Worm (Caenorhabditis elegans): Measurements from ENCODE around the gene frg-1.

frg-1 gene

DNA sequence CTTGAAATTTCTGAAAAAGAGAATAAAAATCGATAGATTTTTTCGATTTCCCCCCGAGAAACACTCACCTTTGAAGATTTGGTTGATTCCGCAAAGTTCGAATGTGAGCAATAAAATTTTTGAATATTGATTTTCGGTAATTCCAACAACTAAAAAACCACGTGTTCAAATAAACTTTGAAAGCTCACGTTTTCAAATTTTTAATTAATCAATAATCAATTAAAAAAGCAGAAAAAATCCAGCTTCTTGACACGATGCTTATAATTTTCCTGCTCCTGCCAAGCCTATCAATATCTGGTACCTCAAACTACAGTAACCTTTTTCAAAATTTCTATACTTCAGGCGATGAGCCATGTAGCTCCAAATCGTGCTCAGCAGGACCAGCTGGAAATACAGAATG is 8.5 kb downstream of the frg-1 start, which contains the start of gene ZK1010.5:
ZK1010.5 (minus strand) TSS at position 101 of the 400 bp plus-strand sequence.
- no peak for TF ChIP-seq ama-1 (optimal IDR thresholded peaks at IDR 0.05)
- no peak for TF ChIP-seq fos-1 (tag; optimal IDR thresholded peaks at IDR 0.05)

DNA sequence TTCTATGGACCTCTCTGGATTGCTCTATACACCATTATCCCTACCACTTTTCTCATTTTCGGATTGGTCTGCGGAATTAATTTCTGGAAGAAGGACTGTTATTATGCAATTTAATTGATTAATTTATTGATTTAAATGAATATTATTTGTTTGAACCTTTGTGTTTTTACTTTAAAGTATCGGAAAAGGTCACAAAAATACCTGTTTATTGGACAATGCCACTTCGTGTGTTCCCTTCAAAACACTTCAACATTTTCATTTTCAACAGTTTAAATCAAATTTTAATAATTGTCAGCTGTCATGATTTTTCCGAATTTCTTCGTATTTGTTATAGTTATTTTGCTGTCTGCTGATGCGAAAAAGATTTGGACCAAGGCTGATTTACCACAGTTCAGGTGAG is 12.0 kb downstream of the frg-1 start, which contains the start of gene ZK1010.12:
ZK1010.12 (plus strand) TSS at position 301 of the 400 bp plus-strand sequence.
- TF ChIP-seq sem-4 (tag; optimal IDR thresholded peaks at IDR 0.05) (no peak), ztf-4 (tag; optimal IDR thresholded peaks at IDR 0.05) (no peak), zag-1 (tag; optimal IDR thresholded peaks at IDR 0.05) (no peak), C34F6.9 (tag; optimal IDR thresholded peaks at IDR 0.05) (no peak), snpc-4 (tag; optimal IDR thresholded peaks at IDR 0.05) (no peak), crh-2 (tag; optimal IDR thresholded peaks at IDR 0.05) (no peak), ceh-16 (tag; optimal IDR thresholded peaks at IDR 0.05) (no peak), peb-1 (tag; optimal IDR thresholded peaks at IDR 0.05) (no peak), nhr-129 (tag; optimal IDR thresholded peaks at IDR 0.05) (no peak), lin-13 (GFP tag; optimal IDR thresholded peaks at IDR 0.05) (no peak), lin-11 (tag; optimal IDR thresholded peaks at IDR 0.05) (no peak)

DNA sequence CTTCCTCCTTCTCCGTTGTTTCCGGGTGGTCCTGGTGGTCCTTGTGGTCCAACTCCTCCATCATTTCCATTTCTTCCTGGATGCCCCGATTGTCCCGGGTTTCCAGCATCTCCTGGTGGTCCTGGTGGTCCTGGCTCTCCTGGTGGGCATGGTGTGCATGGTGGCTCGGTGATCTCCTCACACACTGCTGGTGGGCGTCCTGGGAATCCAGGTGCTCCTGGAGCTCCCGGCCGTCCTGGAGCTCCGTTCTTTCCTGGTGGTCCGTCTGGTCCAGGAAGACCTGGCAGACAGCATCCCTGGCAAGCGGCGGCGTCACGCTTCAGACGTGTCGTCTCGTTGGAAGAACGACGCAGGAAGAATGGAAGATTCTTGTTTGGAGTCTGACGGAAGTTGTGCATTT is 14.1 kb downstream of the frg-1 start:
- TF ChIP-seq snpc-4 (tag; optimal IDR thresholded peaks at IDR 0.05): no peak
- no peak for TF ChIP-seq lin-11 (tag; optimal IDR thresholded peaks at IDR 0.05)
- TF ChIP-seq nhr-10 (tag; optimal IDR thresholded peaks at IDR 0.05): no peak
- TF ChIP-seq lin-39 (tag; optimal IDR thresholded peaks at IDR 0.05): no peak
- TF ChIP-seq nhr-11 (tag; optimal IDR thresholded peaks at IDR 0.05): no peak
- TF ChIP-seq sem-4 (tag; optimal IDR thresholded peaks at IDR 0.05): no peak
- TF ChIP-seq mab-5 (tag; optimal IDR thresholded peaks at IDR 0.05): no peak
- TF ChIP-seq gmeb-1 (tag; optimal IDR thresholded peaks at IDR 0.05): no peak
- no peak for TF ChIP-seq C34F6.9 (tag; optimal IDR thresholded peaks at IDR 0.05)
- TF ChIP-seq Y55F3AM.14 (GFP tag; optimal IDR thresholded peaks at IDR 0.05): no peak
- no peak for TF ChIP-seq sma-3 (GFP tag; optimal IDR thresholded peaks at IDR 0.05)
- no peak for TF ChIP-seq elt-1 (tag; optimal IDR thresholded peaks at IDR 0.05)
- no peak for TF ChIP-seq ztf-1 (GFP tag; conservative IDR thresholded peaks at IDR 0.05)

DNA sequence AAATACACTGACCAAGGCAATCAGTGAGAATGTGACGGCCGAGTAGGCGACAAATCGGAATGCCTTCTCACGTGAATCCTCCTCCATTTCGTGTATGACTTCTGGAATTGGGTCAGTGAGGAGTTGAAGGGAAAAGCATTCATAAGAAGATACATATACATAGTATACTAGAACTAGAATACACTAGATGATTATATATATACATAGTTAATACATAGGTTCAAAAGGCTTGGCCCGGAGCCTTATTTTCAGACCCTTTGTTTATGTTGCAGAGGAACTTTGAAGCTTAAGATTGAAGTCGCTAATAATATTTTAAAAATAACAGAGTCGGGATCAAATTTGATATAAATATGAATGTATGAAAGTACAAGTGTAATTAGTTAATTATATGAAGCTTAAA is 14.6 kb downstream of the frg-1 start, which contains the start of gene col-97:
col-97 (minus strand) TSS at position 101 of the 400 bp plus-strand sequence.
- TF ChIP-seq egl-27 (tag; optimal IDR thresholded peaks at IDR 0.05) (no peak), ama-1 (optimal IDR thresholded peaks at IDR 0.05) (no peak), crh-2 (tag; optimal IDR thresholded peaks at IDR 0.05) (no peak), ztf-4 (tag; optimal IDR thresholded peaks at IDR 0.05) (no peak), lsy-2 (tag; optimal IDR thresholded peaks at IDR 0.05) (no peak), alr-1 (tag; optimal IDR thresholded peaks at IDR 0.05) (no peak), ztf-11 (tag; optimal IDR thresholded peaks at IDR 0.05) (no peak), elt-1 (tag; optimal IDR thresholded peaks at IDR 0.05) (no peak), elt-3 (tag; optimal IDR thresholded peaks at IDR 0.05) (no peak), nhr-129 (tag; optimal IDR thresholded peaks at IDR 0.05) (no peak), snpc-4 (tag; optimal IDR thresholded peaks at IDR 0.05) (no peak), aly-2 (tag; optimal IDR thresholded peaks at IDR 0.05) (no peak)

DNA sequence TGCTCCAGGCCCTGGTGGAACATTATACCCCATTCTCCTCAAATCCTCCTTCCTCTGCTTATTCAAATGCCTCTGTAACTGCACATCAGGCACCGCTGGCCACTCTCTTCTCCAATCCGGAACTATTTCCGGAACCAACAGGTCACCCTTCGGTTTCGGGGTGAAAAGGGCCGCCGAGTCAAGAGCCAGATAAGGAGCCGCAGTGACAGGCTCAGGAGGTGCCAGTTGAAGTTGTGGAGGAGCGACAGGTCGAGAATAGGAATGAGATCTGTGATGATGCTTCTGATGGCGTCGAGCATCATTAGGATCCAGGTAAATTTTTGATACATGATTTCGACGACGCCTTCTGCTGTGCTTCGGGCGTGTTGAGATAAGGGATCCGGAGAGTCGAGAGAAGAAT is 19.3 kb downstream of the frg-1 start:
- TF ChIP-seq mdl-1 (tag; optimal IDR thresholded peaks at IDR 0.05) (no peak), gmeb-1 (tag; optimal IDR thresholded peaks at IDR 0.05) (no peak), ztf-4 (tag; optimal IDR thresholded peaks at IDR 0.05) (no peak), F13H6.1 (tag; optimal IDR thresholded peaks at IDR 0.05) (no peak), zag-1 (tag; optimal IDR thresholded peaks at IDR 0.05) (no peak), C34F6.9 (tag; optimal IDR thresholded peaks at IDR 0.05) (no peak), blmp-1 (tag; optimal IDR thresholded peaks at IDR 0.05; ENCODE audit: insufficient read depth) (no peak), sem-4 (tag; optimal IDR thresholded peaks at IDR 0.05) (no peak), unc-62 (GFP tag; optimal IDR thresholded peaks at IDR 0.05) (no peak), nhr-6 (tag; optimal IDR thresholded peaks at IDR 0.05) (no peak), ztf-1 (GFP tag; conservative IDR thresholded peaks at IDR 0.05) (no peak), nhr-23 (tag; optimal IDR thresholded peaks at IDR 0.05) (no peak), ceh-82 (tag; optimal IDR thresholded peaks at IDR 0.05) (no peak)
